Fruit fly (Drosophila melanogaster) whole organism, embryonic: Measurements from ENCODE around the gene EMC5.

Experiments used
- Adf1 ChIP-seq: fragments of 200-800 bp; sonication (Bioruptor generic); IDR thresholded peaks from 2 replicates; pipeline ENCODE4 v1.3.6; 2022; ENCODE audit warnings: missing biosample characterization, missing genetic modification characterization
- Atf3 ChIP-seq: fragments of 200-800 bp; sonication (Bioruptor generic); optimal IDR thresholded peaks from 3 replicates; lab custom pipeline; 2016; ENCODE audit warnings: missing biosample characterization, missing genetic modification characterization
- Bgb ChIP-seq: fragments of 200-800 bp; sonication (Bioruptor generic); IDR thresholded peaks from 2 replicates; pipeline ENCODE4 v1.3.6; 2022; ENCODE audit warnings: missing biosample characterization, missing genetic modification characterization; ENCODE audit not compliant: partially characterized antibody
- Blimp-1 ChIP-seq: fragments of 200-800 bp; sonication (Bioruptor generic); optimal IDR thresholded peaks from 3 replicates; lab custom pipeline; 2018; ENCODE audit warnings: missing biosample characterization, missing genetic modification characterization, mild to moderate bottlenecking, moderate library complexity, missing genetic modification reagents
- CG10274 ChIP-seq: fragments of 200-800 bp; sonication (Bioruptor generic); optimal IDR thresholded peaks from 3 replicates; lab custom pipeline; 2017; ENCODE audit warnings: missing biosample characterization, mild to moderate bottlenecking, missing genetic modification characterization
- CG12104 ChIP-seq: fragments of 200-800 bp; sonication (Bioruptor generic); optimal IDR thresholded peaks from 3 replicates; lab custom pipeline; 2016; ENCODE audit warnings: missing biosample characterization, missing genetic modification characterization
- CG12155 ChIP-seq: fragments of 200-800 bp; sonication (Bioruptor generic); optimal IDR thresholded peaks from 3 replicates; lab custom pipeline; 2016; ENCODE audit warnings: missing biosample characterization, missing genetic modification characterization
- CG12659 ChIP-seq: fragments of 200-800 bp; sonication (Bioruptor generic); optimal IDR thresholded peaks from 3 replicates; lab custom pipeline; 2017; ENCODE audit warnings: mild to moderate bottlenecking, missing biosample characterization, missing genetic modification reagents, missing genetic modification characterization
- CG13894 ChIP-seq: fragments of 200-800 bp; sonication (Bioruptor generic); optimal IDR thresholded peaks from 3 replicates; lab custom pipeline; 2018; ENCODE audit warnings: missing biosample characterization, mild to moderate bottlenecking, missing genetic modification characterization, moderate library complexity
- CG15011 ChIP-seq: fragments of 200-800 bp; sonication (Bioruptor generic); optimal IDR thresholded peaks from 3 replicates; lab custom pipeline; 2018; ENCODE audit warnings: missing biosample characterization, mild to moderate bottlenecking, missing genetic modification characterization
- CG15479 ChIP-seq: fragments of 200-800 bp; sonication (Bioruptor generic); optimal IDR thresholded peaks from 3 replicates; lab custom pipeline; 2019; ENCODE audit warnings: missing biosample characterization, mild to moderate bottlenecking, missing genetic modification characterization, moderate library complexity
- CG1603 ChIP-seq: fragments of 200-800 bp; sonication (Bioruptor generic); optimal IDR thresholded peaks from 2 replicates; lab custom pipeline; 2019; ENCODE audit warnings: missing biosample characterization, mild to moderate bottlenecking, missing genetic modification characterization, moderate library complexity
- CG17359 ChIP-seq: fragments of 200-800 bp; sonication (Bioruptor generic); optimal IDR thresholded peaks from 3 replicates; lab custom pipeline; 2018; ENCODE audit warnings: missing biosample characterization, mild to moderate bottlenecking, missing genetic modification characterization, moderate library complexity
- CG2116 ChIP-seq: fragments of 200-800 bp; sonication (Bioruptor generic); optimal IDR thresholded peaks from 3 replicates; lab custom pipeline; 2018; ENCODE audit warnings: missing biosample characterization, mild to moderate bottlenecking, missing genetic modification characterization
- CG2120 ChIP-seq: fragments of 200-800 bp; sonication (Bioruptor generic); optimal IDR thresholded peaks from 3 replicates; lab custom pipeline; 2016; ENCODE audit warnings: missing biosample characterization, missing genetic modification characterization
- CG30403 ChIP-seq: fragments of 200-800 bp; sonication (Bioruptor generic); optimal IDR thresholded peaks from 3 replicates; lab custom pipeline; 2016; ENCODE audit warnings: missing biosample characterization, missing genetic modification characterization
- CG7963 ChIP-seq: fragments of 200-800 bp; sonication (Bioruptor generic); IDR thresholded peaks from 3 replicates; pipeline ENCODE4 v1.3.6; 2022; ENCODE audit warnings: missing biosample characterization, missing genetic modification characterization; ENCODE audit not compliant: partially characterized antibody
- CG8089 ChIP-seq: fragments of 200-800 bp; sonication (Bioruptor generic); optimal IDR thresholded peaks from 3 replicates; lab custom pipeline; 2016; ENCODE audit warnings: missing biosample characterization, missing genetic modification characterization
- CG8359 ChIP-seq: fragments of 200-800 bp; sonication (Bioruptor generic); optimal IDR thresholded peaks from 2 replicates; lab custom pipeline; 2017; ENCODE audit warnings: missing biosample characterization, mild to moderate bottlenecking, missing genetic modification characterization, borderline replicate concordance
- CG9609 ChIP-seq: fragments of 200-800 bp; sonication (Bioruptor generic); optimal IDR thresholded peaks from 3 replicates; lab custom pipeline; 2016; ENCODE audit warnings: missing biosample characterization, missing genetic modification characterization
- CG9876 ChIP-seq: fragments of 200-800 bp; sonication (Bioruptor generic); optimal IDR thresholded peaks from 2 replicates; lab custom pipeline; 2016; ENCODE audit warnings: missing biosample characterization, missing genetic modification characterization
- GATAe ChIP-seq: fragments of 200-800 bp; sonication (Bioruptor generic); conservative IDR thresholded peaks from 2 replicates; pipeline ENCODE4 v1.3.6; 2022; ENCODE audit warnings: missing biosample characterization, missing genetic modification characterization
- HHEX ChIP-seq: fragments of 200-800 bp; sonication (Bioruptor generic); optimal IDR thresholded peaks from 3 replicates; lab custom pipeline; 2017; ENCODE audit warnings: missing biosample characterization, mild to moderate bottlenecking, missing genetic modification characterization, missing genetic modification reagents
- HLHmδ ChIP-seq: fragments of 200-800 bp; sonication (Bioruptor generic); optimal IDR thresholded peaks from 2 replicates; lab custom pipeline; 2018; ENCODE audit warnings: missing biosample characterization, mild to moderate bottlenecking, missing genetic modification characterization, moderate library complexity
- Hmr ChIP-seq: fragments of 200-800 bp; sonication (Bioruptor generic); optimal IDR thresholded peaks from 3 replicates; lab custom pipeline; 2017; ENCODE audit warnings: mild to moderate bottlenecking, missing biosample characterization, missing genetic modification reagents, missing genetic modification characterization
- Nf-YC ChIP-seq: fragments of 200-800 bp; optimal IDR thresholded peaks from 3 replicates; lab custom pipeline; 2019; ENCODE audit warnings: missing biosample characterization, mild to moderate bottlenecking, missing genetic modification characterization, moderate library complexity
- Rfx ChIP-seq: fragments of 200-800 bp; sonication (Bioruptor generic); IDR thresholded peaks from 2 replicates; pipeline ENCODE4 v1.3.6; 2022; ENCODE audit warnings: missing biosample characterization, missing genetic modification characterization
- Six4 ChIP-seq: fragments of 200-800 bp; sonication (Bioruptor generic); optimal IDR thresholded peaks from 2 replicates; lab custom pipeline; 2016; ENCODE audit warnings: missing biosample characterization, missing genetic modification characterization
- Sox100B ChIP-seq: fragments of 200-800 bp; sonication (Bioruptor generic); optimal IDR thresholded peaks from 3 replicates; lab custom pipeline; 2018; ENCODE audit warnings: missing biosample characterization, mild to moderate bottlenecking, missing genetic modification characterization
- Usf ChIP-seq: fragments of 200-800 bp; sonication (Bioruptor generic); optimal IDR thresholded peaks from 2 replicates; lab custom pipeline; 2017; ENCODE audit warnings: missing genotype, missing biosample characterization, missing genetic modification characterization
- bigmax ChIP-seq: fragments of 200-800 bp; sonication (Bioruptor generic); optimal IDR thresholded peaks from 2 replicates; lab custom pipeline; 2018; ENCODE audit warnings: missing biosample characterization, mild to moderate bottlenecking, missing genetic modification characterization
- bowl ChIP-seq: fragments of 200-800 bp; sonication (Bioruptor generic); IDR thresholded peaks from 2 replicates; pipeline ENCODE4 v1.3.6; 2022; ENCODE audit warnings: missing biosample characterization, missing genetic modification characterization
- chm ChIP-seq: fragments of 200-800 bp; sonication (Bioruptor generic); IDR thresholded peaks from 2 replicates; pipeline ENCODE4 v1.3.6; 2022; ENCODE audit warnings: missing biosample characterization, missing genetic modification characterization
- cwo ChIP-seq: fragments of 200-800 bp; sonication (Bioruptor generic); optimal IDR thresholded peaks from 3 replicates; lab custom pipeline; 2017; ENCODE audit warnings: missing biosample characterization, missing genetic modification characterization, mild to moderate bottlenecking, moderate library complexity, missing genetic modification reagents
- disco-r ChIP-seq: fragments of 200-800 bp; sonication (Bioruptor generic); optimal IDR thresholded peaks from 2 replicates; lab custom pipeline; 2016; ENCODE audit warnings: missing biosample characterization, missing genetic modification characterization
- dmrt99B ChIP-seq: fragments of 200-800 bp; sonication (Bioruptor generic); optimal IDR thresholded peaks from 2 replicates; lab custom pipeline; 2018; ENCODE audit warnings: missing biosample characterization, mild to moderate bottlenecking, missing genetic modification characterization, moderate library complexity
- eve ChIP-seq, 2 experiments: fragments of >200 bp; optimal IDR thresholded peaks; 2 replicates each; lab custom pipeline; 2017; ENCODE audit warnings: missing biosample characterization in 2 of 2, missing genetic modification characterization in 2 of 2
- fd96Cb ChIP-seq: fragments of 200-800 bp; sonication (Bioruptor generic); optimal IDR thresholded peaks from 2 replicates; lab custom pipeline; 2018; ENCODE audit warnings: missing biosample characterization, mild to moderate bottlenecking, missing genetic modification characterization, moderate library complexity
- grn ChIP-seq: fragments of 200-800 bp; sonication (Bioruptor generic); optimal IDR thresholded peaks from 3 replicates; lab custom pipeline; 2017; ENCODE audit warnings: missing biosample characterization, missing genetic modification characterization
- gsb ChIP-seq: fragments of 200-800 bp; sonication (Bioruptor generic); IDR thresholded peaks from 2 replicates; pipeline ENCODE4 v1.3.6; 2022; ENCODE audit warnings: missing biosample characterization, missing genetic modification characterization
- gt ChIP-seq: fragments of 200-800 bp; sonication (Bioruptor generic); IDR thresholded peaks from 2 replicates; pipeline ENCODE4 v1.3.6; 2022; ENCODE audit warnings: missing biosample characterization, missing genetic modification characterization
- hth ChIP-seq: fragments of >200 bp; optimal IDR thresholded peaks from 2 replicates; lab custom pipeline; 2017; ENCODE audit warnings: inconsistent platforms
- lilli ChIP-seq: fragments of 200-800 bp; sonication (Bioruptor generic); optimal IDR thresholded peaks from 3 replicates; lab custom pipeline; 2016; ENCODE audit warnings: missing biosample characterization, missing genetic modification characterization
- oc ChIP-seq: fragments of 200-800 bp; sonication (Bioruptor generic); optimal IDR thresholded peaks from 2 replicates; lab custom pipeline; 2018; ENCODE audit warnings: missing biosample characterization, mild to moderate bottlenecking, missing genetic modification characterization, moderate library complexity
- otp ChIP-seq: fragments of 200-800 bp; sonication (Bioruptor generic); IDR thresholded peaks from 3 replicates; pipeline ENCODE4, ENCODE4 v1.3.6; 2022; ENCODE audit warnings: missing biosample characterization, missing genetic modification characterization
- salm ChIP-seq: fragments of 200-800 bp; sonication (Bioruptor generic); optimal IDR thresholded peaks from 2 replicates; lab custom pipeline; 2018; ENCODE audit warnings: missing biosample characterization, mild to moderate bottlenecking, missing genetic modification characterization
- sd ChIP-seq: fragments of 200-800 bp; sonication (Bioruptor generic); optimal IDR thresholded peaks from 3 replicates; lab custom pipeline; 2018; ENCODE audit warnings: missing biosample characterization, mild to moderate bottlenecking, missing genetic modification characterization, moderate library complexity
- sens ChIP-seq: fragments of 200-800 bp; sonication (Bioruptor generic); peaks from one replicate; lab custom pipeline; 2016; ENCODE audit warnings: missing biosample characterization, missing genetic modification characterization
- so ChIP-seq: fragments of 200-800 bp; sonication (Bioruptor generic); IDR thresholded peaks from 3 replicates; pipeline ENCODE4 v1.3.6; 2022; ENCODE audit warnings: missing biosample characterization, missing genetic modification characterization
- tio ChIP-seq: fragments of 200-800 bp; sonication (Bioruptor generic); optimal IDR thresholded peaks from 2 replicates; lab custom pipeline; 2017; ENCODE audit warnings: missing biosample characterization, missing genetic modification characterization, inconsistent platforms
- tup ChIP-seq: fragments of 200-800 bp; sonication (Bioruptor generic); optimal IDR thresholded peaks from 2 replicates; lab custom pipeline; 2016; ENCODE audit warnings: missing biosample characterization, mild to moderate bottlenecking, missing genetic modification characterization, moderate library complexity
- vfl ChIP-seq: fragments of 200-800 bp; sonication (Bioruptor generic); optimal IDR thresholded peaks from 2 replicates; lab custom pipeline; 2016; ENCODE audit warnings: missing biosample characterization, missing genetic modification characterization

Gene EMC5

dm6 chr2L:18981484-18981883 lies 6.0 kb upstream of the EMC5 start (continued):
- TF ChIP-seq HHEX (no peak), Blimp-1 (GFP tag; lab: Kevin White, UChicago) (peak; percentile 4), CG2116 (no peak), Hmr (GFP tag; lab: Kevin White, UChicago) (no peak), CG9876 (GFP tag; lab: Kevin White, UChicago) (no peak), fd96Cb (no peak), CG15011 (GFP tag; lab: Kevin White, UChicago) (no peak), Adf1 (GFP tag; lab: Robert Waterston, UW) (no peak), disco-r (GFP tag; lab: Kevin White, UChicago) (no peak), chm (no peak), tup (no peak), CG12155 (GFP tag; lab: Kevin White, UChicago) (no peak), gt (GFP tag; lab: Robert Waterston, UW) (no peak), cwo (GFP tag; lab: Kevin White, UChicago) (no peak), so (GFP tag; lab: Robert Waterston, UW) (no peak), grn (no peak), dmrt99B (no peak), sens (GFP tag; lab: Kevin White, UChicago) (peak; percentile 56), gsb (GFP tag; lab: Robert Waterston, UW) (no peak), bowl (GFP tag; lab: Robert Waterston, UW) (no peak), Atf3 (GFP tag; lab: Kevin White, UChicago) (no peak), bigmax (no peak), CG15479 (no peak), Usf (no peak), CG2120 (GFP tag; lab: Kevin White, UChicago) (no peak), hth (lab: Kevin White, UChicago) (no peak), tio (GFP tag; lab: Kevin White, UChicago) (no peak), CG8089 (GFP tag; lab: Kevin White, UChicago) (no peak), CG12659 (no peak), Sox100B (GFP tag; lab: Kevin White, UChicago) (no peak), CG8359 (no peak), CG17359 (no peak), Bgb (GFP tag; lab: Robert Waterston, UW) (no peak), CG30403 (no peak), eve (GFP tag; optimal IDR thresholded peaks at IDR 0.05; lab: Kevin White, UChicago) (no peak), otp (GFP tag; lab: Robert Waterston, UW) (no peak), CG10274 (GFP tag; lab: Kevin White, UChicago) (no peak), vfl (GFP tag; lab: Kevin White, UChicago) (no peak), GATAe (GFP tag; lab: Robert Waterston, UW) (no peak), lilli (GFP tag; lab: Kevin White, UChicago) (no peak), oc (no peak), CG1603 (tag; lab: Kevin White, UChicago) (peak; percentile 8), CG12104 (GFP tag; lab: Kevin White, UChicago) (no peak), Nf-YC (tag; lab: Kevin White, UChicago) (no peak), CG7963 (GFP tag; lab: Robert Waterston, UW) (no peak), CG13894 (tag; lab: Kevin White, UChicago) (no peak), Six4 (GFP tag; lab: Kevin White, UChicago) (no peak), Rfx (GFP tag; lab: Robert Waterston, UW) (no peak), CG9609 (GFP tag; lab: Kevin White, UChicago) (no peak), sd (tag; lab: Kevin White, UChicago) (no peak), salm (tag; lab: Kevin White, UChicago) (peak; percentile 4), HLHmδ (GFP tag; lab: Kevin White, UChicago) (no peak)
